Fruit fly (Drosophila melanogaster) whole organism, prepupa: ENCODE measurements around the gene Eip78C.

Experiments
- Blimp-1 ChIP-seq: fragments of 200-800 bp; sonication (Bioruptor generic); optimal IDR thresholded peaks from 3 replicates; lab custom pipeline; 2017; ENCODE audit warnings: missing biosample characterization, missing genetic modification characterization, mild to moderate bottlenecking, moderate library complexity, missing genetic modification reagents
- CG10631 ChIP-seq: fragments of 200-800 bp; sonication (Bioruptor generic); optimal IDR thresholded peaks from 2 replicates; lab custom pipeline; 2016; ENCODE audit warnings: missing biosample characterization, missing genetic modification characterization
- CG11294 ChIP-seq: fragments of 200-800 bp; sonication (Bioruptor generic); IDR thresholded peaks from 2 replicates; pipeline ENCODE4 v1.3.6; 2022; ENCODE audit warnings: missing biosample characterization, missing genetic modification characterization
- CG11762 ChIP-seq: fragments of 200-800 bp; sonication (Bioruptor generic); optimal IDR thresholded peaks from 3 replicates; lab custom pipeline; 2016; ENCODE audit warnings: missing biosample characterization, missing genetic modification characterization; ENCODE audit not compliant: insufficient read depth
- CG11902 ChIP-seq: fragments of 200-800 bp; sonication (Bioruptor generic); optimal IDR thresholded peaks from 3 replicates; lab custom pipeline; 2016; ENCODE audit warnings: missing biosample characterization, missing genetic modification characterization
- CG15336 ChIP-seq: fragments of 200-800 bp; sonication (Bioruptor generic); IDR thresholded peaks from 2 replicates; pipeline ENCODE4 v1.3.6; 2022; ENCODE audit warnings: missing biosample characterization, missing genetic modification characterization
- CG3032 ChIP-seq: fragments of 200-800 bp; optimal IDR thresholded peaks from 2 replicates; lab custom pipeline; 2019; ENCODE audit warnings: missing biosample characterization, mild to moderate bottlenecking, missing genetic modification characterization, moderate library complexity
- CG31627 ChIP-seq: fragments of 200-800 bp; sonication (Bioruptor generic); optimal IDR thresholded peaks from 3 replicates; lab custom pipeline; 2016; ENCODE audit warnings: missing biosample characterization, missing genetic modification characterization
- CG34406 ChIP-seq: fragments of 200-800 bp; sonication (Bioruptor generic); optimal IDR thresholded peaks from 3 replicates; lab custom pipeline; 2016; ENCODE audit warnings: missing biosample characterization, missing genetic modification characterization
- CG3919 ChIP-seq: fragments of 200-800 bp; sonication (Bioruptor generic); optimal IDR thresholded peaks from 3 replicates; lab custom pipeline; 2016; ENCODE audit warnings: missing biosample characterization, missing genetic modification characterization
- CG4318 ChIP-seq: fragments of 200-800 bp; sonication (Bioruptor generic); optimal IDR thresholded peaks from 3 replicates; lab custom pipeline; 2017; ENCODE audit warnings: missing biosample characterization, mild to moderate bottlenecking, missing genetic modification characterization
- CG6163 ChIP-seq: fragments of 200-800 bp; sonication (Bioruptor generic); IDR thresholded peaks from 3 replicates; pipeline ENCODE4 v1.3.6; 2022; ENCODE audit warnings: missing biosample characterization, missing genetic modification characterization
- CG6276 ChIP-seq: fragments of 200-800 bp; sonication (Bioruptor generic); optimal IDR thresholded peaks from 2 replicates; lab custom pipeline; 2017; ENCODE audit warnings: missing biosample characterization, mild to moderate bottlenecking, missing genetic modification characterization
- CG6792 ChIP-seq: fragments of 200-800 bp; sonication (Bioruptor generic); optimal IDR thresholded peaks from 3 replicates; lab custom pipeline; 2016; ENCODE audit warnings: missing biosample characterization, missing genetic modification characterization
- CG6808 ChIP-seq: fragments of 200-800 bp; sonication (Bioruptor generic); optimal IDR thresholded peaks from 3 replicates; lab custom pipeline; 2017; ENCODE audit warnings: missing biosample characterization, missing genetic modification characterization, mild to moderate bottlenecking, moderate library complexity, missing genetic modification reagents
- CG6854 ChIP-seq: fragments of 200-800 bp; sonication (Bioruptor generic); optimal IDR thresholded peaks from 2 replicates; lab custom pipeline; 2017; ENCODE audit warnings: missing biosample characterization, mild to moderate bottlenecking, missing genetic modification characterization
- CG7368 ChIP-seq: fragments of 200-800 bp; sonication (Bioruptor generic); optimal IDR thresholded peaks from 3 replicates; lab custom pipeline; 2016; ENCODE audit warnings: missing biosample characterization, missing genetic modification characterization
- CG8119 ChIP-seq: fragments of 200-800 bp; sonication (Bioruptor generic); IDR thresholded peaks from 3 replicates; pipeline ENCODE4 v1.3.6; 2022; ENCODE audit warnings: missing biosample characterization, missing genetic modification characterization
- CG8319 ChIP-seq: fragments of 200-800 bp; sonication (Bioruptor generic); optimal IDR thresholded peaks from 3 replicates; lab custom pipeline; 2016; ENCODE audit warnings: missing biosample characterization, missing genetic modification characterization
- CG9139 ChIP-seq: fragments of 200-800 bp; sonication (Bioruptor generic); optimal IDR thresholded peaks from 3 replicates; lab custom pipeline; 2017; ENCODE audit warnings: missing biosample characterization, mild to moderate bottlenecking, missing genetic modification characterization
- Eip75B ChIP-seq: fragments of 200-800 bp; sonication (Bioruptor generic); optimal IDR thresholded peaks from 3 replicates; lab custom pipeline; 2016; ENCODE audit warnings: missing biosample characterization, missing genetic modification characterization
- Eip78C ChIP-seq: fragments of 200-800 bp; sonication (Bioruptor generic); peaks from one replicate; lab custom pipeline; 2016; ENCODE audit warnings: missing biosample characterization, missing genetic modification characterization
- Eip93F ChIP-seq: fragments of 200-800 bp; sonication (Bioruptor generic); optimal IDR thresholded peaks from 2 replicates; lab custom pipeline; 2016; ENCODE audit warnings: missing biosample characterization, mild to moderate bottlenecking, missing genetic modification characterization
- Gug ChIP-seq: fragments of 200-800 bp; sonication (Bioruptor generic); IDR thresholded peaks from 2 replicates; pipeline ENCODE4 v1.3.6; 2022; ENCODE audit warnings: missing biosample characterization, missing genetic modification characterization
- Hr38 ChIP-seq: sonication (Bioruptor generic); optimal IDR thresholded peaks from 2 replicates; lab custom pipeline; 2016; ENCODE audit warnings: missing biosample characterization, missing genetic modification characterization
- Hr39 ChIP-seq: fragments of 200-800 bp; sonication (Bioruptor generic); optimal IDR thresholded peaks from 2 replicates; lab custom pipeline; 2016; ENCODE audit warnings: missing biosample characterization, missing genetic modification characterization
- Lpt ChIP-seq: fragments of 200-800 bp; sonication (Bioruptor generic); optimal IDR thresholded peaks from 3 replicates; lab custom pipeline; 2016; ENCODE audit warnings: missing biosample characterization, missing genetic modification characterization
- Met ChIP-seq: fragments of 200-800 bp; sonication (Bioruptor generic); optimal IDR thresholded peaks from 3 replicates; lab custom pipeline; 2016; ENCODE audit warnings: missing biosample characterization, missing genetic modification characterization
- OdsH ChIP-seq: fragments of 200-800 bp; sonication (Bioruptor generic); optimal IDR thresholded peaks from 3 replicates; lab custom pipeline; 2016; ENCODE audit warnings: missing biosample characterization, missing genetic modification characterization
- Sox14 ChIP-seq: fragments of 200-800 bp; sonication (Bioruptor generic); optimal IDR thresholded peaks from 3 replicates; lab custom pipeline; 2016; ENCODE audit warnings: missing biosample characterization, missing genetic modification characterization
- Sox15 ChIP-seq: fragments of 200-800 bp; sonication (Bioruptor generic); optimal IDR thresholded peaks from 3 replicates; lab custom pipeline; 2016; ENCODE audit warnings: missing biosample characterization, missing genetic modification characterization
- achi ChIP-seq: fragments of 200-800 bp; sonication (Bioruptor generic); optimal IDR thresholded peaks from 3 replicates; lab custom pipeline; 2016; ENCODE audit warnings: missing biosample characterization, missing genetic modification characterization
- acj6 ChIP-seq: fragments of 200-800 bp; sonication (Bioruptor generic); optimal IDR thresholded peaks from 3 replicates; lab custom pipeline; 2016; ENCODE audit warnings: missing biosample characterization, missing genetic modification characterization
- dac ChIP-seq: fragments of 200-800 bp; sonication (Bioruptor generic); optimal IDR thresholded peaks from 2 replicates; lab custom pipeline; 2017; ENCODE audit warnings: missing biosample characterization, mild to moderate bottlenecking, missing genetic modification characterization
- dsx ChIP-seq: fragments of 200-800 bp; optimal IDR thresholded peaks from 3 replicates; lab custom pipeline; 2019; ENCODE audit warnings: missing biosample characterization, mild to moderate bottlenecking, missing genetic modification characterization, moderate library complexity; ENCODE audit not compliant: poor library complexity, severe bottlenecking
- fkh ChIP-seq: fragments of 200-800 bp; sonication (Bioruptor generic); optimal IDR thresholded peaks from 3 replicates; lab custom pipeline; 2017; ENCODE audit warnings: missing biosample characterization, mild to moderate bottlenecking, missing genetic modification characterization, moderate library complexity
- net ChIP-seq: fragments of 200-800 bp; sonication (Bioruptor generic); optimal IDR thresholded peaks from 3 replicates; lab custom pipeline; 2016; ENCODE audit warnings: missing biosample characterization, missing genetic modification characterization
- ss ChIP-seq, 2 experiments: fragments of 200-800 bp; sonication (Bioruptor generic); optimal IDR thresholded peaks; 2 replicates in 1 of 2; 3 replicates in 1 of 2; lab custom pipeline; 2017 to 2018; ENCODE audit warnings: mild to moderate bottlenecking in 2 of 2, missing biosample characterization in 2 of 2, missing genetic modification characterization in 2 of 2, moderate library complexity in 1 of 2
- topi ChIP-seq: fragments of 200-800 bp; sonication (Bioruptor generic); optimal IDR thresholded peaks from 3 replicates; lab custom pipeline; 2016; ENCODE audit warnings: missing biosample characterization, missing genetic modification characterization
- vri ChIP-seq: fragments of 200-800 bp; sonication (Bioruptor generic); optimal IDR thresholded peaks from 3 replicates; lab custom pipeline; 2016; ENCODE audit warnings: missing biosample characterization, mild to moderate bottlenecking, missing genetic modification characterization

The Eip78C gene

dm6 chr3L:21285639-21286338 is 59.4 kb downstream of the Eip78C start, which contains the start of the genes CG12974 and pzg (continued):
- TF ChIP-seq CG3032 (tag; lab: Kevin White, UChicago) (peak; percentile 69), net (GFP tag; lab: Kevin White, UChicago) (peak; percentile 25), CG31627 (peak; percentile 66), Lpt (no peak), Gug (GFP tag; lab: Robert Waterston, UW) (no peak), Sox15 (GFP tag; lab: Kevin White, UChicago) (peak; percentile 41), CG6163 (peak; percentile 55; the same call in 1 of the 3 replicates), CG6792 (peak; percentile 25), CG15336 (GFP tag; lab: Robert Waterston, UW) (no peak), vri (GFP tag; lab: Kevin White, UChicago) (peak; percentile 65), CG6854 (GFP tag; lab: Kevin White, UChicago) (peak; percentile 70), CG10631 (GFP tag; lab: Kevin White, UChicago) (peak; percentile 33), CG8119 (GFP tag; lab: Robert Waterston, UW) (no peak), CG7368 (GFP tag; lab: Kevin White, UChicago) (no peak), CG8319 (peak; percentile 13), Hr38 (GFP tag; lab: Kevin White, UChicago) (no peak), CG4318 (GFP tag; lab: Kevin White, UChicago) (peak; percentile 23), OdsH (GFP tag; lab: Kevin White, UChicago) (peak; percentile 61), Met (GFP tag; lab: Kevin White, UChicago) (no peak), CG11762 (GFP tag; lab: Kevin White, UChicago) (peak; percentile 5), Hr39 (GFP tag; lab: Kevin White, UChicago) (peak; percentile 74), ss (GFP tag; optimal IDR thresholded peaks at IDR 0.05; lab: Kevin White, UChicago) (no peak), dac (GFP tag; lab: Kevin White, UChicago) (no peak)

DNA sequence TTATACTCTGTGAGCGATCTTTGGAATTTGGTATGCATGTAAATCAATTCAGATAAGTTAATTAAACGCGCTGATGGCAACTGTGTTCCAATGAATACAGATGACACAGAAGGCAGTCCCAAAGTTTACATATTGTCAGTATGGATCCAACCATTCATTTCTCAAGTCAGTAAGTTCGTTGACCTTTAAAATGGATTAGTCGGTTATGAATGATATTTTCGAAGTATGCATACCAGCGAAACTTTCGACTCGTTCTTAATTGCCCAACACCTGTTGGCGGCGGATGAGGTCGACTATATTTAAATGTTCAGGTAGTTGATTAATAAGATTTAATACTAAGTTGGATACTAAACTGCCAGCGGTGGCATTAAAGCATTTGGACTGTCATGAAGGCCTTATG is 63.9 kb downstream of the Eip78C start:
- TF ChIP-seq dac (GFP tag; lab: Kevin White, UChicago) (no peak), Eip78C (GFP tag; lab: Kevin White, UChicago) (peak; percentile 2)

DNA sequence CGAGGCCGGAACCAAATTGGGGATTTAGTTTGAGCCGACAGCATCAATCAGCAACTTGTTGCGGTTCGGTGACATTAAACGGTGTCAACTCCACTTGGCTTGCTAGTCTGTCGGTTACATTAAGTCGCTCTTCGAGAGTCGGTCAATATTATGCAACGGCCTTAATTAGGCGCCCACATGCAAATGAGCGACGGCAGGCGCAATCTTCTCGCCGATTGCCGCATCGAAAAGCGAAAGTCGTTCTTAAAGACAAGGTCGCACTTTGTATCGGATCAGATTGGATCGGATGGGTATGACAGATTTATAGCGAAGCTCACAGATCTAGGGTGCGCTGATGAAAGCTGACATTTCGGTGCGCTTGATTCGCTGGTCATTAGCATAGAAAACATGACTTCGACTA is 64.6 kb downstream of the Eip78C start:
- no peak for TF ChIP-seq Blimp-1
- TF ChIP-seq CG11294 = no peak
- no peak for TF ChIP-seq Eip93F
- TF ChIP-seq Lpt = no peak
- no peak for TF ChIP-seq CG9139 (GFP tag; lab: Kevin White, UChicago)
- no peak for TF ChIP-seq OdsH (GFP tag; lab: Kevin White, UChicago)
- no peak for TF ChIP-seq CG6808 (GFP tag; lab: Kevin White, UChicago)
- no peak for TF ChIP-seq topi (GFP tag; lab: Kevin White, UChicago)
- TF ChIP-seq ss (GFP tag; optimal IDR thresholded peaks at IDR 0.05; lab: Kevin White, UChicago) = no peak
- no peak for TF ChIP-seq CG11762 (GFP tag; lab: Kevin White, UChicago)
- no peak for TF ChIP-seq Hr39 (GFP tag; lab: Kevin White, UChicago)
- no peak for TF ChIP-seq vri (GFP tag; lab: Kevin White, UChicago)
- no peak for TF ChIP-seq acj6 (GFP tag; lab: Kevin White, UChicago)
- no peak for TF ChIP-seq achi (GFP tag; lab: Kevin White, UChicago)
- TF ChIP-seq CG11902 (GFP tag; lab: Kevin White, UChicago) = no peak

DNA sequence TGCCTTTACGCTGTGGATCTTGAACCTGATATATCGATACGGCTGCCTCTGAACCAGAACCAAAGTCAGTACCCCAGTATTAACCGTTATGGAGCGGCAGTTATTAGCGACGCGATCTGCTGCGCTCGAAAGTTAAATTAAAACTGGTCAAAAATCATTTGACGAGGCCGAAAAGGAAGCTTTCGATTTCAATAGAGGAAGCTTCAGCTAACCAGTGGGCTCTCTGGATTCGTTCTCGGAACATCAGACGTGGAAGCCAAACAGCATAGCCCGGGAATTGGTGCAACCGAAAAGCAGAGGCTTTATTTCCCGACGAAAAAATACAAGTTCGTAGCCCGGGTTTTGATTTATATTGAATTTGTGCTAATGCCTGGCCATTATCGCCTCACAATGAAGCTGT is 66.3 kb downstream of the Eip78C start, which contains the start of gene Cpr78Ca:
Cpr78Ca (minus strand) TSS at position 101 of the 400 bp plus-strand sequence.
- TF ChIP-seq Eip75B (GFP tag; lab: Kevin White, UChicago) (no peak), Met (GFP tag; lab: Kevin White, UChicago) (no peak), dsx (GFP tag; lab: Kevin White, UChicago) (no peak), Sox14 (GFP tag; lab: Kevin White, UChicago) (no peak), CG7368 (GFP tag; lab: Kevin White, UChicago) (no peak), CG15336 (GFP tag; lab: Robert Waterston, UW) (no peak), CG3919 (GFP tag; lab: Kevin White, UChicago) (no peak), net (GFP tag; lab: Kevin White, UChicago) (no peak), CG3032 (tag; lab: Kevin White, UChicago) (no peak), Eip78C (GFP tag; lab: Kevin White, UChicago) (no peak), CG4318 (GFP tag; lab: Kevin White, UChicago) (no peak), dac (GFP tag; lab: Kevin White, UChicago) (no peak), CG11902 (GFP tag; lab: Kevin White, UChicago) (no peak), CG9139 (GFP tag; lab: Kevin White, UChicago) (no peak), Lpt (no peak), CG34406 (GFP tag; lab: Kevin White, UChicago) (no peak), vri (GFP tag; lab: Kevin White, UChicago) (no peak), CG6808 (GFP tag; lab: Kevin White, UChicago) (no peak), CG6276 (GFP tag; lab: Kevin White, UChicago) (no peak), fkh (GFP tag; lab: Kevin White, UChicago) (no peak)
